Worm (Caenorhabditis elegans): ENCODE results near the gene H08M01.1.

Gene H08M01.1

DNA sequence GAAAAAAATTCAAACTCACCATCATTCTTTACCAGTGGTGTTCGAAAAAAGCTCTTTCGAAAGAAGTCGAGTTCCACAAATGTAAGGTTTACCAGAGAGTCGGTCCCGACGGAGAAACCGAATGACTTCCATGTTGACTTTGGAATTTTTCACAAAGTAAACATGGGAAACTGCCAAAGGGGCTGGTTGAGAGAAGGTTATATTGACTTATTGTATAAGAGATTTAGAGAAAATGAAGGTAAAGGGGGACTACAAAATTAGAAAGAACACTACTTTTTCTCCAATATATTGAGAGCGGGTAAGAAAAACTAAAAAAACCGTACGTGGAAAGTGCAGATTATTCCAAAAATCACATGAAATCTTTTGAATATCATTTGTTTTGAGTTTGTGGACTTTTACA, 29.0 kb upstream of the H08M01.1 start, which contains the start of gene vamp-8:
TSS of gene vamp-8 (minus strand) at position 25 of the 400 bp plus-strand sequence.
- TF ChIP-seq lin-32 (GFP tag; optimal IDR thresholded peaks at IDR 0.05) (no peak), pha-4 (tag; optimal IDR thresholded peaks at IDR 0.05) (peak; percentile 52)

DNA sequence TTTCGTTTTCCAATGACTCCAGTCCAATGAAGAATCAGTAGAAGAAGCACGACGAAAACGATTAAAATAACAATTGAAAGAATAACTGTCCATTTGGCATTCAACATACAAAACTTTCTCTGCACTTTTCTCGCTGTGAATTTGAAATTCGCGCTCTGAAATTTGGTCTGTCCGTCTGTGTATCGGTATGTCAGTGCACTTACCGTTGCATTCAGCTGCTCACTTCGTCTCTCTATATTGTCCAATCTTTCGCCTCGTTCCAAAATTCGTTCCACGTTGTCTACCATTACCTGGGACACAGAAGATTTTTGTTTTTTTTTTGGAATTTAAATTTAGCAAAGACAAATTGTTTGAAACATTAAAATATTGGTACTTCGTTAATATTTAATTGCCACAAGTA, 24.3 kb upstream of the H08M01.1 start:
- no peak for TF ChIP-seq mab-5 (tag; optimal IDR thresholded peaks at IDR 0.05)

DNA sequence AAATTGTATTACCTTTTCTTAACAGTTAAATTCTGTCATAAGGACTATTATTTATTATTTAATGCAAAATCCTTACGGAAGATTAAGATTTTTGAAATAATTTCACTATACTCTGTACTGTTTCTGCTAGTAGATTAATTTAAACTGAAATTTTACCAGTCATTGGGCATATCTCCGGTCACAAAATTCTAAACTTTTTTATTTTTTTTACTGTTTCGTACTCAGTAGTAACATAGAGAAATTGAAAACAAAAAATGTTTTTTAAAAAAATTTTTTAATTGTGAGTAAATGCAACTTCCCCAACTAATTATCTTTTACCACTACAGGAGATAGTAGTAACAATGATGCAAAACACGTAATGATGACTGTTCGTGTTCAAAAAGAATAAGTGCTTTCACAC, 2.1 kb upstream of the H08M01.1 start:
- TF ChIP-seq ceh-83 (GFP tag; optimal IDR thresholded peaks at IDR 0.05) (no peak), sptf-1 (tag; optimal IDR thresholded peaks at IDR 0.05) (no peak), elt-1 (tag; optimal IDR thresholded peaks at IDR 0.05; ENCODE audit: borderline replicate concordance, insufficient read depth) (no peak), nhr-76 (tag; optimal IDR thresholded peaks at IDR 0.05) (no peak), lin-13 (tag; optimal IDR thresholded peaks at IDR 0.05) (no peak), drap-1 (GFP tag; optimal IDR thresholded peaks at IDR 0.05) (no peak), flh-1 (GFP tag; optimal IDR thresholded peaks at IDR 0.05) (no peak), elt-3 (tag; optimal IDR thresholded peaks at IDR 0.05) (no peak), ztf-11 (tag; optimal IDR thresholded peaks at IDR 0.05) (no peak), zip-8 (tag; optimal IDR thresholded peaks at IDR 0.05) (no peak), mab-5 (tag; optimal IDR thresholded peaks at IDR 0.05) (no peak), tbx-8 (GFP tag; optimal IDR thresholded peaks at IDR 0.05) (no peak)

DNA sequence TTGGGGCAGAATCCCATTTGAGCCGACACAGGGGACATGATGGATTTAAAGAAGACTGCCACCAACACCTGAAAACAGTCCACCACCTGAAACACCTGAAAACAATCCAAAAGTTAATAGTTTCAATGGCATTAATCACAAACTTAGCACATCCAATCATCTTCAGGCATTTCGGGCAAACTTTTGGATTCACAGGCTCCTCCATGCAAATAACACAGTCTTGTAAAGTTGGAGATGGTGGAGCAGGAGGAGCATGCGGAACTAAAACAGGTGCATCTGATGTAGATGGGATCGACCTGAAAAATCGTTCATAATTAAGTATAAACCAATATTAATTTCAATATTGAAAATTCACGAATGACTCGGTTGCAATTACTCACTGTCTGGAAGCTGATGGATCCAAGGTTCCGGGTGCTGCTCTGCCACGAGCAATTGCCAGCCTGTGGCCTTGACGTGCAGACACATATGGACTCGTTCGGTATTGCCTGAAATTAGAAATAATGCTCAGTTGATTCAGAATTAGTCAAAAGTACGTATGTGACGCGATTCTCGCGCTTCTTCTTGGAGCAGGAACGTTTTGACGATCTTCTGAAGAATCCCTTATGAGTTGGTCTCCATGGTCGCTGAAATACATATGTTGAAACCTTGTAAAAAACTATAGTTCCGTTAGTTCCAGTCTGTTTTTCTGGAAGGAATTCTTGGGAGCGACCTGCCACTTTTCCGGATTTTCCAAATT, 1.6 kb downstream of the H08M01.1 start:
- TF ChIP-seq ceh-39 (tag; optimal IDR thresholded peaks at IDR 0.05): no peak
- no peak for TF ChIP-seq flh-1 (GFP tag; optimal IDR thresholded peaks at IDR 0.05)
- TF ChIP-seq pha-4 (tag; optimal IDR thresholded peaks at IDR 0.05): no peak
- no peak for TF ChIP-seq elt-3 (tag; optimal IDR thresholded peaks at IDR 0.05)
- no peak for TF ChIP-seq nhr-28 (tag; optimal IDR thresholded peaks at IDR 0.05)
- no peak for TF ChIP-seq sem-2 (GFP tag; optimal IDR thresholded peaks at IDR 0.05)
- TF ChIP-seq unc-62 (GFP tag; optimal IDR thresholded peaks at IDR 0.05): no peak
- no peak for TF ChIP-seq lin-32 (GFP tag; optimal IDR thresholded peaks at IDR 0.05)
- TF ChIP-seq ceh-83 (GFP tag; optimal IDR thresholded peaks at IDR 0.05): no peak
- TF ChIP-seq mep-1 (tag; optimal IDR thresholded peaks at IDR 0.05): no peak
- no peak for TF ChIP-seq ham-2 (GFP tag; optimal IDR thresholded peaks at IDR 0.05)
- no peak for TF ChIP-seq unc-120 (tag; optimal IDR thresholded peaks at IDR 0.05; ENCODE audit: poor library complexity, severe bottlenecking)
- no peak for TF ChIP-seq mls-2 (tag; optimal IDR thresholded peaks at IDR 0.05)
- TF ChIP-seq nhr-12 (tag; optimal IDR thresholded peaks at IDR 0.05): no peak

DNA sequence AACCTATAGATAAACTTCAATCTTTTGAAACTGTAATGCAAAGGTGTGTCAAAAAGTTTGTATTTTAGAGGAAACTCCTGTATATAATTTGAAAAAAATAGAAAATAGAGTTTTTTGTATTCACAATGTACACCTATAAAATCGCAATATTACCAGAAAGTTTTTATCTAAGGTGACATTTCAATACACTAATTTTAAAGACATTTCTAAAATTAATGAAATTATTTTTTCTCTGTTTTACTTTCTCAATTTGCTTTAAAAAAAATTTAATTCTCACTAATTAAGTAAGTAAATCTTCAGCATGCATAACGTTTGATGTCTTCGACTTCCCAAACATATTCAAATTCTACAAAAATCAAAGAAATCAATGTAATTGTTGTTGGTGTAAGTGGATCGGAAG, 8.6 kb downstream of the H08M01.1 start, which contains the start of gene rga-5:
TSS of gene rga-5 (plus strand) at position 301 of the 400 bp plus-strand sequence.
- TF ChIP-seq unc-62 (GFP tag; optimal IDR thresholded peaks at IDR 0.05) (no peak), unc-120 (tag; optimal IDR thresholded peaks at IDR 0.05; ENCODE audit: poor library complexity, severe bottlenecking) (no peak), sptf-1 (tag; optimal IDR thresholded peaks at IDR 0.05) (no peak), ces-1 (GFP tag; optimal IDR thresholded peaks at IDR 0.05) (no peak), nhr-2 (tag; optimal IDR thresholded peaks at IDR 0.05) (no peak), pha-4 (tag; optimal IDR thresholded peaks at IDR 0.05) (no peak), hlh-1 (tag; optimal IDR thresholded peaks at IDR 0.05) (no peak), ham-2 (GFP tag; optimal IDR thresholded peaks at IDR 0.05) (no peak), bed-3 (GFP tag; optimal IDR thresholded peaks at IDR 0.05) (no peak), zip-8 (tag; optimal IDR thresholded peaks at IDR 0.05) (no peak), nhr-12 (tag; optimal IDR thresholded peaks at IDR 0.05) (no peak), ceh-83 (GFP tag; optimal IDR thresholded peaks at IDR 0.05) (no peak), elt-3 (tag; optimal IDR thresholded peaks at IDR 0.05) (no peak), ceh-43 (GFP tag; optimal IDR thresholded peaks at IDR 0.05) (no peak)

DNA sequence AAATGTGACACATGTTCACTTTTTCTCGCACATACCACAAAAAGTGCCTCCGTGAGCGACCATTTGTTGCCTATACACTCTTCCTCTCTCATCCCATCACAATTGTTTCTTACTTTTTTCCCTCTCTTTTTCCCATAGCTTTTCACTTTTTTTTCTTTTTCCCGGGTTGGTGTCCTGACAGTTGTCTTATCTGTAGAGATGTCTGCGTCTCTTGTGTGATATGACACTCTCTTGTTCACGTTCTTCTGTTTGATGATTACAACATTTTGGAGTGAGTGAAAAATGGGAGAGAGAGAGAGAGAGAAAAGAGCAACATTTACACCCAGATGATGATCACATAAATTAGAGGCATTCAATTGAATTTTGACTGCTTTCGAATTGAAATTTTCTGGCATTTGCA, 9.8 kb downstream of the H08M01.1 start:
- peak; percentile 14 for TF ChIP-seq blmp-1 (tag; optimal IDR thresholded peaks at IDR 0.05)
- no peak for TF ChIP-seq nhr-2 (tag; optimal IDR thresholded peaks at IDR 0.05)
- TF ChIP-seq zip-8 (tag; optimal IDR thresholded peaks at IDR 0.05): no peak
- TF ChIP-seq nhr-12 (tag; optimal IDR thresholded peaks at IDR 0.05): no peak
- TF ChIP-seq mab-5 (tag; optimal IDR thresholded peaks at IDR 0.05): peak; percentile 71
- TF ChIP-seq bed-3 (GFP tag; optimal IDR thresholded peaks at IDR 0.05): no peak
- no peak for TF ChIP-seq cnd-1 (tag; optimal IDR thresholded peaks at IDR 0.05)
- no peak for TF ChIP-seq nhr-28 (tag; optimal IDR thresholded peaks at IDR 0.05)
- TF ChIP-seq unc-120 (tag; optimal IDR thresholded peaks at IDR 0.05; ENCODE audit: poor library complexity, severe bottlenecking): peak; percentile 98
- TF ChIP-seq hlh-1 (tag; optimal IDR thresholded peaks at IDR 0.05): peak; percentile 100
- TF ChIP-seq sem-2 (GFP tag; optimal IDR thresholded peaks at IDR 0.05): no peak
- peak; percentile 92 for TF ChIP-seq unc-62 (GFP tag; optimal IDR thresholded peaks at IDR 0.05)
- no peak for TF ChIP-seq ham-2 (GFP tag; optimal IDR thresholded peaks at IDR 0.05)
- TF ChIP-seq ceh-39 (tag; optimal IDR thresholded peaks at IDR 0.05): no peak

All from whole organism, mixed stage, embryonic.